Fruit fly (Drosophila melanogaster): ENCODE measurements around the gene CTCF.
A peak's percentile ranks its signal among the peaks of the same experiment; 100 is the strongest.

The CTCF gene

DNA sequence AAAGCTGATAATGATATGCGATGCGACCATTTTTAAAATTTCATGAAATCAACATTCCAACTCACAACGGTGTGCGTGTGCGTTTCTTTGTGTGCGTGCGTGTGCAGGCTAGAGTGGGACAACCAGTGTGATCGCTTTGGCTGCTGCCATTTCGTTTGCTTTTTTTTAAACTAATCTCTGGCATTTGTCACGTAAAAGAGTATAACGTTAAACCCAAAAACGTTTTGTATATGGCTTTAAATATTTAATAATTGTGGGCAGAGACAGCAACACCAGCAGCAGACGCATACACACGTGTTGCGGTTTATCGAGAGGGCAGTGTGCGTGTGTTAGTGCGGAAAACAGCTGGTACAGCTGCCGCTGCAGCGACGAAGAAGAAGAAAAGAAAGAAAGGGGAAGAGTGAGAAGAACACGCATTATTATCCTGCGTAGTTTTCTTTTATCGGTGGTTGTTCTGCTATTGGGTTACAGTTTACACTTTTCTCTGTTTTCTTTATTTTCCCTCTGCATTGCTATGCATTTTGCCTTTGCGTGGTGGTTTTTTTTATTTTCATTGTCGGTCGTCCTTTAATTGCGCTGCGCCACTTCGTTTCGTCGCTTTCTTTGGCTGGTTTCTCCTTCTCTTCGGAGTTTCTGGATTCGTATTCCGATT lies 13.8 kb upstream of the CTCF start (continued):
- no peak for TF ChIP-seq CG4328 (GFP tag; optimal IDR thresholded peaks at IDR 0.05)
- peak; percentile 47 for TF ChIP-seq Kr (GFP tag; optimal IDR thresholded peaks at IDR 0.05)
- TF ChIP-seq scrt (GFP tag; optimal IDR thresholded peaks at IDR 0.05) = peak; percentile 64
- peak; percentile 58 for TF ChIP-seq phol (tag; optimal IDR thresholded peaks at IDR 0.05)
- peak; percentile 19 for TF ChIP-seq CG17829 (tag; optimal IDR thresholded peaks at IDR 0.05)
- peak; percentile 47 for TF ChIP-seq da (GFP tag; optimal IDR thresholded peaks at IDR 0.05)
- peak; percentile 17 for TF ChIP-seq Max (GFP tag; optimal IDR thresholded peaks at IDR 0.05)
- TF ChIP-seq so (GFP tag; IDR thresholded peaks at IDR 0.05) = peak; percentile 31; the same call in 1 of the 3 replicates
- peak; percentile 80 for TF ChIP-seq CG4617 (GFP tag; optimal IDR thresholded peaks at IDR 0.05; ENCODE audit: borderline replicate concordance)
- TF ChIP-seq CG7745 (tag; optimal IDR thresholded peaks at IDR 0.05) = no peak
- TF ChIP-seq HmgD (GFP tag; optimal IDR thresholded peaks at IDR 0.05) = no peak
- TF ChIP-seq ewg (GFP tag; optimal IDR thresholded peaks at IDR 0.05) = no peak
- TF ChIP-seq lola (GFP tag; optimal IDR thresholded peaks at IDR 0.05) = peak in 1 of 3 experiments; percentile 18
- no peak for TF ChIP-seq dmrt99B (tag; optimal IDR thresholded peaks at IDR 0.05)
- peak; percentile 26 for TF ChIP-seq Nf-YC (tag; optimal IDR thresholded peaks at IDR 0.05)
- no peak for TF ChIP-seq Dek (tag; optimal IDR thresholded peaks at IDR 0.05)
- peak; percentile 93 for TF ChIP-seq nerfin-1 (tag; optimal IDR thresholded peaks at IDR 0.05)
- no peak for TF ChIP-seq Usf (GFP tag; optimal IDR thresholded peaks at IDR 0.05)
- TF ChIP-seq sqz (GFP tag; optimal IDR thresholded peaks at IDR 0.05) = peak; percentile 31
- peak; percentile 36 to 83 for TF ChIP-seq crp (GFP tag; optimal IDR thresholded peaks at IDR 0.05)
- peak; percentile 26 for TF ChIP-seq CG1603 (tag; optimal IDR thresholded peaks at IDR 0.05)
- TF ChIP-seq cato (GFP tag; optimal IDR thresholded peaks at IDR 0.05; ENCODE audit: borderline replicate concordance) = no peak

DNA sequence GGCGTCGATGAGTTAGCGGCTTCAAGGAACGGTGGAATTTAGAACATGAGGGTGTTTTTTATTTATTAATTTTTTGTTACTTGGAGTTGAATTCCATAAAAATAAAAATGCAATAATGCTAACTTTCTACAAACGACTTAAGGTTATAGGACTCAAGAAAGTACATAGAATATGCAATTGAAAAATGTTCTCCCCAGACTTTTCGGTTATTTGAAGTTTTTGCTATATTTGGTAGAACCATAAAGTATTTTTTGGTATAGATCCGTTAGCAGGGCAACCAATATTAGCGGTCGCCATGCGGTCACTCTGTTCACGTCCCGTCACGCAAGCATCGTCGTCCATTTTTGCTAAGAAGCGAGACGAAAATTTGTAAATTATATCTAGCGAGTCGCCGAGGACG lies 13.0 kb upstream of the CTCF start, which contains the start of gene akirin:
akirin (plus strand) TSS at position 301 of the 400 bp plus-strand sequence.
- TF ChIP-seq az2 (GFP tag; optimal IDR thresholded peaks at IDR 0.05) = no peak
- no peak for TF ChIP-seq nom (GFP tag; optimal IDR thresholded peaks at IDR 0.05)
- no peak for TF ChIP-seq Sry-β (GFP tag; optimal IDR thresholded peaks at IDR 0.05)
- no peak for TF ChIP-seq CrebB (tag; optimal IDR thresholded peaks at IDR 0.05)
- TF ChIP-seq CG12155 (GFP tag; optimal IDR thresholded peaks at IDR 0.05) = peak; percentile 43
- peak in 1 of 2 experiments; percentile 22 for TF ChIP-seq Pdp1 (GFP tag; optimal IDR thresholded peaks at IDR 0.05)
- peak; percentile 18 for TF ChIP-seq pfk (GFP tag; optimal IDR thresholded peaks at IDR 0.05)
- TF ChIP-seq CG4730 (GFP tag; IDR thresholded peaks at IDR 0.05) = no peak
- TF ChIP-seq Xbp1 (GFP tag; optimal IDR thresholded peaks at IDR 0.05) = no peak
- peak; percentile 12 for TF ChIP-seq sens (GFP tag)
- TF ChIP-seq Myb (GFP tag; optimal IDR thresholded peaks at IDR 0.05) = peak; percentile 28
- no peak for TF ChIP-seq CG6272 (GFP tag; IDR thresholded peaks at IDR 0.05)
- peak; percentile 22; the same call in 1 of the 3 replicates for TF ChIP-seq row (GFP tag; IDR thresholded peaks at IDR 0.05)
- peak; percentile 16 for TF ChIP-seq CG14710 (tag; optimal IDR thresholded peaks at IDR 0.05)
- TF ChIP-seq toy (GFP tag; IDR thresholded peaks at IDR 0.05) = no peak
- no peak for TF ChIP-seq CG32767 (GFP tag; IDR thresholded peaks at IDR 0.05)
- no peak for TF ChIP-seq ato (GFP tag; IDR thresholded peaks at IDR 0.05; ENCODE audit: partially characterized antibody)
- TF ChIP-seq klu (GFP tag; IDR thresholded peaks at IDR 0.05) = no peak
- peak; percentile 9 for TF ChIP-seq CG3995 (GFP tag; optimal IDR thresholded peaks at IDR 0.05)
- no peak for TF ChIP-seq twi (tag; optimal IDR thresholded peaks at IDR 0.05)
- TF ChIP-seq phol (tag; optimal IDR thresholded peaks at IDR 0.05) = peak; percentile 30
- peak; percentile 38 for TF ChIP-seq CG9797 (GFP tag; optimal IDR thresholded peaks at IDR 0.05)
- TF ChIP-seq Sox102F (GFP tag; optimal IDR thresholded peaks at IDR 0.05) = no peak
- TF ChIP-seq zfh2 (GFP tag; optimal IDR thresholded peaks at IDR 0.05) = no peak
- TF ChIP-seq CG9215 (GFP tag; IDR thresholded peaks at IDR 0.05) = no peak
- TF ChIP-seq CG18599 (GFP tag; optimal IDR thresholded peaks at IDR 0.05) = peak; percentile 14
- TF ChIP-seq BEAF-32 (GFP tag; optimal IDR thresholded peaks at IDR 0.05) = peak; percentile 24
- TF ChIP-seq CG6689 (GFP tag; IDR thresholded peaks at IDR 0.05) = no peak
